Worm (Caenorhabditis elegans) whole organism, early embryonic: ENCODE data around the gene gon-4.

Source experiments
- B0310.2 ChIP-seq: sonication (generic microtip); optimal IDR thresholded peaks from 2 replicates; lab custom pipeline; 2016; ENCODE audit warnings: mild to moderate bottlenecking, missing genetic modification characterization, missing compliant biosample characterization
- F13C5.2 ChIP-seq: sonication (generic microtip); optimal IDR thresholded peaks from 2 replicates; lab custom pipeline; 2017; ENCODE audit warnings: mild to moderate bottlenecking, missing genetic modification characterization, inconsistent platforms, missing compliant biosample characterization
- hnd-1 ChIP-seq: sonication (generic microtip); optimal IDR thresholded peaks from 2 replicates; lab custom pipeline; 2016; ENCODE audit warnings: missing genetic modification characterization, missing compliant biosample characterization
- scrt-1 ChIP-seq: fragments of 200-800 bp; sonication (Bioruptor generic); IDR thresholded peaks from 2 replicates; pipeline ENCODE4 v1.3.6; 2022; ENCODE audit warnings: missing genetic modification characterization, missing compliant biosample characterization
- sea-1 ChIP-seq: fragments of 200-800 bp; sonication (Bioruptor generic); conservative IDR thresholded peaks from 2 replicates; pipeline ENCODE4 v1.3.6; 2022; ENCODE audit warnings: missing genetic modification characterization, missing compliant biosample characterization
- tra-4 ChIP-seq: sonication (generic microtip); optimal IDR thresholded peaks from 2 replicates; lab custom pipeline; 2017; ENCODE audit warnings: missing genetic modification characterization, missing compliant biosample characterization

gon-4 gene

DNA sequence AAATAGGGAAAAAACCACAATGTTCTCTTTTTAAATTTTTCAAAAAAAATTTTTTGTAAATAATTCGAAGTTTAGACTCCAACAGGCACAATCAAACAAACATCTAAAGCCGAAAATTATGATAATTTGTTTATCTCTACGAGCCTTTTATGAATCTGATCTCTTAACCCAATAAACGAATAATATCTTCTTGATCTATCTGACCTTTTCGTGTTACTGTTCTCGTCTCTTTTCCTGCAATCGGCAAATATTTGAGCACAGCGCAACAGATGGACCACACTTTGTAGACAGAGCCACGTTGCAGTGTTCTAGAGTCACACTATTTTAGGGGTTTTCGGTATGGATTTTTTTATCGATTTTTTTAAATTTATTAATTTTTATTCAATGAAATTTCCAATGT lies 54.1 kb downstream of the gon-4 start:
- TF ChIP-seq B0310.2 (tag; lab: Kevin White, UChicago) (no peak), tra-4 (tag; lab: Kevin White, UChicago) (no peak), scrt-1 (GFP tag; lab: Robert Waterston, UW) (no peak), F13C5.2 (tag; lab: Kevin White, UChicago) (no peak), sea-1 (no peak), hnd-1 (tag; lab: Kevin White, UChicago) (no peak)

DNA sequence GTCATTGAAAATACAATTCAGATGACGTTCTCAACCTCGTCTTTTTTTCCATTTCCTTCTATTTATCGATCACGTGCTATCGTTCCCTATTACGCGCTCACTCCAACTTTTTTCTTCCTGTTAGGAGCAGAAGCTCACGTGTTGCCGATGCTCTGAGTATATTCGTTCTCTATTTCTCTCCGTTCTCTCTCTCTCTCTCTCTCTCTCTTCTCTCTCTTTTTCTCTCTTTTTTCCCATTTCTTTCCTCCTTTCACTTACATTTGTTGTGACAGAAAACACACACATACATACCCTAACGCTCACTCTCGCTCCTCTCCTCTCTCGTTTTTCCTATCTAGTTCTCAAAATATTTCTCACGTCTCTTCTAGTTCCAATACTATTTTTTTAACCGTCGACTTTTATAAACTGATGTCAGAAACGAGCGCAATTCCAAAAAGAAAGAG lies 54.8 kb downstream of the gon-4 start:
- TF ChIP-seq B0310.2 (tag; lab: Kevin White, UChicago): no peak
